Worm (Caenorhabditis elegans) whole organism, L3 larva: Measurements from ENCODE around the gene oac-22.
A peak's percentile ranks its signal among the peaks of the same experiment; 100 is the strongest.

ENCODE experiments used
- ama-1 ChIP-seq: fragments of 150-350 bp; optimal IDR thresholded peaks from 2 replicates; lab custom pipeline; 2018
- elt-3 ChIP-seq, 3 experiments: fragments of 150-350 bp in 1 of 3; sonication (generic microtip) in 2 of 3; optimal IDR thresholded peaks; 2 replicates in 2 of 3; 4 replicates in 1 of 3; lab custom pipeline; 2014 to 2017; ENCODE audit warnings: missing biosample characterization in 3 of 3, missing genetic modification characterization in 3 of 3
- fos-1 ChIP-seq: fragments of 150-350 bp; optimal IDR thresholded peaks from 2 replicates; lab custom pipeline; 2014; ENCODE audit warnings: missing biosample characterization, missing genetic modification characterization
- lin-15B ChIP-seq: fragments of 150-350 bp; optimal IDR thresholded peaks from 2 replicates; lab custom pipeline; 2014; ENCODE audit warnings: missing biosample characterization, missing genetic modification characterization
- nhr-23 ChIP-seq: fragments of 150-350 bp; optimal IDR thresholded peaks from 2 replicates; lab custom pipeline; 2014; ENCODE audit warnings: missing biosample characterization, missing genetic modification reagents, missing genetic modification characterization
- nhr-25 ChIP-seq: sonication (generic microtip); optimal IDR thresholded peaks from 2 replicates; lab custom pipeline; 2017; ENCODE audit warnings: missing biosample characterization, missing genetic modification characterization
- nhr-77 ChIP-seq: fragments of 150-350 bp; optimal IDR thresholded peaks from 2 replicates; lab custom pipeline; 2014; ENCODE audit warnings: missing biosample characterization, missing genetic modification characterization
- pqm-1 ChIP-seq: fragments of 150-350 bp; optimal IDR thresholded peaks from 2 replicates; lab custom pipeline; 2017; ENCODE audit warnings: missing biosample characterization, missing genetic modification characterization, inconsistent platforms
- skn-1 ChIP-seq: fragments of 150-350 bp; optimal IDR thresholded peaks from 2 replicates; lab custom pipeline; 2014; ENCODE audit warnings: missing biosample characterization, missing genetic modification characterization
- unc-62 ChIP-seq: fragments of 150-350 bp; sonication (generic microtip); optimal IDR thresholded peaks from 4 replicates; lab custom pipeline; 2014; ENCODE audit warnings: missing biosample characterization, missing genetic modification reagents, missing genetic modification characterization
- zag-1 ChIP-seq: fragments of 150-350 bp; optimal IDR thresholded peaks from 2 replicates; lab custom pipeline; 2014; ENCODE audit warnings: missing biosample characterization, missing genetic modification characterization
- ztf-11 ChIP-seq: fragments of 150-350 bp; optimal IDR thresholded peaks from 2 replicates; lab custom pipeline; 2014; ENCODE audit warnings: missing biosample characterization, missing genetic modification characterization

ce11 chrIV:3874417-3874816 lies 11.1 kb upstream of the oac-22 start:
- TF ChIP-seq lin-15B (tag; lab: Kevin White, UChicago) (peak; percentile 37), nhr-23 (tag; lab: Kevin White, UChicago) (no peak), elt-3 (tag; optimal IDR thresholded peaks at IDR 0.05; lab: Kevin White, UChicago) (no peak), zag-1 (tag; lab: Kevin White, UChicago) (no peak), fos-1 (peak; percentile 23), ama-1 (lab: Kevin White, UChicago) (peak; percentile 89), unc-62 (GFP tag; lab: Kevin White, UChicago) (no peak), nhr-77 (tag; lab: Kevin White, UChicago) (no peak), pqm-1 (tag; lab: Kevin White, UChicago) (no peak), ztf-11 (no peak), skn-1 (tag; lab: Kevin White, UChicago) (peak; percentile 1), nhr-25 (peak; percentile 50)
